Fruit fly (Drosophila melanogaster) whole organism, embryonic: ENCODE results near the gene Cont.

Experiments used
- Bgb ChIP-seq: fragments of 200-800 bp; sonication (Bioruptor generic); IDR thresholded peaks from 2 replicates; pipeline ENCODE4 v1.3.6; 2022; ENCODE audit warnings: missing biosample characterization, missing genetic modification characterization; ENCODE audit not compliant: partially characterized antibody
- CG11247 ChIP-seq: fragments of 200-800 bp; sonication (Bioruptor generic); IDR thresholded peaks from 2 replicates; pipeline ENCODE4 v1.3.6; 2022; ENCODE audit warnings: missing biosample characterization, missing genetic modification characterization
- CG12104 ChIP-seq: fragments of 200-800 bp; sonication (Bioruptor generic); optimal IDR thresholded peaks from 3 replicates; lab custom pipeline; 2016; ENCODE audit warnings: missing biosample characterization, missing genetic modification characterization
- CG12299 ChIP-seq: fragments of 200-800 bp; sonication (Bioruptor generic); optimal IDR thresholded peaks from 2 replicates; lab custom pipeline; 2018; ENCODE audit warnings: missing biosample characterization, mild to moderate bottlenecking, missing genetic modification characterization
- CG12769 ChIP-seq: fragments of 200-800 bp; sonication (Bioruptor generic); optimal IDR thresholded peaks from 2 replicates; lab custom pipeline; 2019; ENCODE audit warnings: missing biosample characterization, mild to moderate bottlenecking, missing genetic modification characterization, moderate library complexity
- CG12942 ChIP-seq: fragments of 200-800 bp; sonication (Bioruptor generic); optimal IDR thresholded peaks from 3 replicates; lab custom pipeline; 2016; ENCODE audit warnings: missing biosample characterization, missing genetic modification characterization
- CG14441 ChIP-seq: fragments of 200-800 bp; sonication (Bioruptor generic); IDR thresholded peaks from 2 replicates; pipeline ENCODE4 v1.3.6; 2022; ENCODE audit warnings: missing biosample characterization, missing genetic modification characterization
- CG1529 ChIP-seq: fragments of 200-800 bp; sonication (Bioruptor generic); optimal IDR thresholded peaks from 3 replicates; lab custom pipeline; 2018; ENCODE audit warnings: missing biosample characterization, missing genetic modification characterization
- CG1647 ChIP-seq: fragments of 200-800 bp; sonication (Bioruptor generic); optimal IDR thresholded peaks from 3 replicates; lab custom pipeline; 2016; ENCODE audit warnings: missing biosample characterization, missing genetic modification characterization
- CG16779 ChIP-seq: fragments of 200-800 bp; sonication (Bioruptor generic); IDR thresholded peaks from 2 replicates; pipeline ENCODE4 v1.3.6; 2022; ENCODE audit warnings: missing biosample characterization, missing genetic modification characterization
- CG17912 ChIP-seq: fragments of 200-800 bp; sonication (Bioruptor generic); optimal IDR thresholded peaks from 2 replicates; lab custom pipeline; 2018; ENCODE audit warnings: missing biosample characterization, mild to moderate bottlenecking, missing genetic modification characterization
- CG18764 ChIP-seq: fragments of 200-800 bp; sonication (Bioruptor generic); optimal IDR thresholded peaks from 3 replicates; lab custom pipeline; 2016; ENCODE audit warnings: missing biosample characterization, missing genetic modification characterization
- CG30403 ChIP-seq: fragments of 200-800 bp; sonication (Bioruptor generic); optimal IDR thresholded peaks from 3 replicates; lab custom pipeline; 2016; ENCODE audit warnings: missing biosample characterization, missing genetic modification characterization
- CG33213 ChIP-seq: fragments of 200-800 bp; sonication (Bioruptor generic); optimal IDR thresholded peaks from 3 replicates; lab custom pipeline; 2016; ENCODE audit warnings: missing biosample characterization, missing genetic modification characterization
- CG4404 ChIP-seq: fragments of 200-800 bp; sonication (Bioruptor generic); IDR thresholded peaks from 2 replicates; pipeline ENCODE4 v1.3.6; 2022; ENCODE audit warnings: missing biosample characterization, missing genetic modification characterization
- CG6654 ChIP-seq: fragments of 200-800 bp; sonication (Bioruptor generic); optimal IDR thresholded peaks from 2 replicates; lab custom pipeline; 2017; ENCODE audit warnings: missing biosample characterization, mild to moderate bottlenecking, missing genetic modification characterization
- CG6689 ChIP-seq: fragments of 200-800 bp; sonication (Bioruptor generic); IDR thresholded peaks from 2 replicates; pipeline ENCODE4 v1.3.6; 2022; ENCODE audit warnings: missing biosample characterization, missing genetic modification characterization
- CG7786 ChIP-seq: fragments of 200-800 bp; sonication (Bioruptor generic); optimal IDR thresholded peaks from 2 replicates; lab custom pipeline; 2016; ENCODE audit warnings: missing biosample characterization, missing genetic modification characterization
- CG7963 ChIP-seq: fragments of 200-800 bp; sonication (Bioruptor generic); IDR thresholded peaks from 3 replicates; pipeline ENCODE4 v1.3.6; 2022; ENCODE audit warnings: missing biosample characterization, missing genetic modification characterization; ENCODE audit not compliant: partially characterized antibody
- CG7987 ChIP-seq: fragments of 200-800 bp; sonication (Bioruptor generic); optimal IDR thresholded peaks from 2 replicates; lab custom pipeline; 2018; ENCODE audit warnings: missing biosample characterization, mild to moderate bottlenecking, missing genetic modification characterization, moderate library complexity
- CG9876 ChIP-seq: fragments of 200-800 bp; sonication (Bioruptor generic); optimal IDR thresholded peaks from 2 replicates; lab custom pipeline; 2016; ENCODE audit warnings: missing biosample characterization, missing genetic modification characterization
- Dll ChIP-seq: fragments of 200-800 bp; sonication (Bioruptor generic); IDR thresholded peaks from 4 replicates; pipeline ENCODE4 v1.3.6; 2022; ENCODE audit warnings: missing biosample characterization, missing genetic modification characterization; ENCODE audit not compliant: partially characterized antibody
- Dref ChIP-seq: fragments of 200-800 bp; sonication (Bioruptor generic); IDR thresholded peaks from 2 replicates; pipeline ENCODE4 v1.3.6; 2022; ENCODE audit warnings: missing biosample characterization, missing genetic modification characterization
- Ets65A ChIP-seq: fragments of 200-800 bp; sonication (Bioruptor generic); peaks from one replicate; lab custom pipeline; 2016; ENCODE audit warnings: missing biosample characterization, missing genetic modification characterization
- Fer1 ChIP-seq: fragments of 200-800 bp; sonication (Bioruptor generic); optimal IDR thresholded peaks from 2 replicates; lab custom pipeline; 2017; ENCODE audit warnings: missing biosample characterization, mild to moderate bottlenecking, missing genetic modification characterization
- Fer2 ChIP-seq: fragments of 200-800 bp; sonication (Bioruptor generic); optimal IDR thresholded peaks from 2 replicates; lab custom pipeline; 2018; ENCODE audit warnings: missing biosample characterization, mild to moderate bottlenecking, missing genetic modification characterization, moderate library complexity
- Fer3 ChIP-seq: fragments of 200-800 bp; sonication (Bioruptor generic); optimal IDR thresholded peaks from 2 replicates; lab custom pipeline; 2018; ENCODE audit warnings: missing biosample characterization, mild to moderate bottlenecking, missing genetic modification characterization, moderate library complexity
- Opbp ChIP-seq: fragments of 200-800 bp; sonication (Bioruptor generic); IDR thresholded peaks from 3 replicates; pipeline ENCODE4 v1.3.6; 2022; ENCODE audit warnings: missing biosample characterization, missing genetic modification characterization; ENCODE audit not compliant: partially characterized antibody
- Spps ChIP-seq: fragments of 200-800 bp; sonication (Bioruptor generic); optimal IDR thresholded peaks from 2 replicates; lab custom pipeline; 2018; ENCODE audit warnings: missing biosample characterization, mild to moderate bottlenecking, missing genetic modification characterization
- Sry-β ChIP-seq: fragments of 200-800 bp; sonication (Bioruptor generic); optimal IDR thresholded peaks from 2 replicates; lab custom pipeline; 2018; ENCODE audit warnings: missing biosample characterization, mild to moderate bottlenecking, missing genetic modification characterization, moderate library complexity
- aop ChIP-seq: fragments of 200-800 bp; sonication (Bioruptor generic); IDR thresholded peaks from 2 replicates; pipeline ENCODE4 v1.3.6; 2022; ENCODE audit warnings: missing biosample characterization, missing genetic modification characterization
- bcd ChIP-seq: fragments of 200-800 bp; sonication (Bioruptor generic); optimal IDR thresholded peaks from 2 replicates; lab custom pipeline; 2017; ENCODE audit warnings: missing biosample characterization, mild to moderate bottlenecking, missing genetic modification characterization
- cg ChIP-seq: fragments of 200-800 bp; sonication (Bioruptor generic); optimal IDR thresholded peaks from 3 replicates; lab custom pipeline; 2019; ENCODE audit warnings: missing biosample characterization, mild to moderate bottlenecking, missing genetic modification characterization, moderate library complexity
- corto ChIP-seq: fragments of 200-800 bp; sonication (Bioruptor generic); optimal IDR thresholded peaks from 2 replicates; lab custom pipeline; 2016; ENCODE audit warnings: missing biosample characterization, mild to moderate bottlenecking, missing genetic modification characterization, moderate library complexity
- croc ChIP-seq: fragments of 200-800 bp; sonication (Bioruptor generic); conservative IDR thresholded peaks from 3 replicates; pipeline ENCODE4 v1.3.6; 2022; ENCODE audit warnings: missing biosample characterization, missing genetic modification characterization
- danr ChIP-seq: fragments of 200-800 bp; sonication (Bioruptor generic); IDR thresholded peaks from 2 replicates; pipeline ENCODE4 v1.3.6; 2022; ENCODE audit warnings: missing biosample characterization, missing genetic modification characterization
- dati ChIP-seq: fragments of 200-800 bp; sonication (Bioruptor generic); IDR thresholded peaks from 2 replicates; pipeline ENCODE4 v1.3.6; 2022; ENCODE audit warnings: missing biosample characterization, missing genetic modification characterization
- exex ChIP-seq: fragments of 200-800 bp; sonication (Bioruptor generic); optimal IDR thresholded peaks from 4 replicates; lab custom pipeline; 2018; ENCODE audit warnings: missing biosample characterization, mild to moderate bottlenecking, missing genetic modification characterization, moderate library complexity
- ftz-f1 ChIP-seq: fragments of 200-800 bp; sonication (Bioruptor generic); optimal IDR thresholded peaks from 2 replicates; lab custom pipeline; 2016; ENCODE audit warnings: missing biosample characterization, missing genetic modification characterization
- gcm2 ChIP-seq: fragments of 200-800 bp; sonication (Bioruptor generic); optimal IDR thresholded peaks from 2 replicates; lab custom pipeline; 2016; ENCODE audit warnings: missing biosample characterization, missing genetic modification characterization
- gt ChIP-seq: fragments of 200-800 bp; sonication (Bioruptor generic); IDR thresholded peaks from 2 replicates; pipeline ENCODE4 v1.3.6; 2022; ENCODE audit warnings: missing biosample characterization, missing genetic modification characterization
- hth ChIP-seq: fragments of >200 bp; optimal IDR thresholded peaks from 2 replicates; lab custom pipeline; 2017; ENCODE audit warnings: inconsistent platforms
- klu ChIP-seq: fragments of 200-800 bp; sonication (Bioruptor generic); IDR thresholded peaks from 2 replicates; pipeline ENCODE4 v1.3.6; 2022; ENCODE audit warnings: missing biosample characterization, missing genetic modification characterization
- kni ChIP-seq: fragments of 200-800 bp; sonication (Bioruptor generic); optimal IDR thresholded peaks from 3 replicates; lab custom pipeline; 2017; ENCODE audit warnings: mild to moderate bottlenecking, missing biosample characterization, missing genetic modification reagents, missing genetic modification characterization
- mld ChIP-seq: fragments of 200-800 bp; sonication (Bioruptor generic); IDR thresholded peaks from 3 replicates; pipeline ENCODE4 v1.3.6; 2022; ENCODE audit warnings: missing biosample characterization, missing genetic modification characterization; ENCODE audit not compliant: partially characterized antibody
- phol ChIP-seq: fragments of 200-800 bp; sonication (Bioruptor generic); optimal IDR thresholded peaks from 3 replicates; lab custom pipeline; 2018; ENCODE audit warnings: missing biosample characterization, mild to moderate bottlenecking, missing genetic modification characterization, moderate library complexity
- pum ChIP-seq: fragments of 200-800 bp; sonication (Bioruptor generic); optimal IDR thresholded peaks from 2 replicates; lab custom pipeline; 2016; ENCODE audit warnings: missing biosample characterization, missing genetic modification characterization
- sens ChIP-seq: fragments of 200-800 bp; sonication (Bioruptor generic); peaks from one replicate; lab custom pipeline; 2016; ENCODE audit warnings: missing biosample characterization, missing genetic modification characterization
- slp2 ChIP-seq: fragments of 200-800 bp; sonication (Bioruptor generic); optimal IDR thresholded peaks from 2 replicates; lab custom pipeline; 2016; ENCODE audit warnings: missing biosample characterization, missing genetic modification characterization
- so ChIP-seq: fragments of 200-800 bp; sonication (Bioruptor generic); IDR thresholded peaks from 3 replicates; pipeline ENCODE4 v1.3.6; 2022; ENCODE audit warnings: missing biosample characterization, missing genetic modification characterization
- unc-4 ChIP-seq: fragments of 200-800 bp; sonication (Bioruptor generic); IDR thresholded peaks from 2 replicates; pipeline ENCODE4 v1.3.6; 2022; ENCODE audit warnings: missing biosample characterization, missing genetic modification characterization; ENCODE audit not compliant: partially characterized antibody
- zfh1 ChIP-seq: fragments of 200-800 bp; sonication (Bioruptor generic); IDR thresholded peaks from 3 replicates; pipeline ENCODE4 v1.3.6; 2022; ENCODE audit warnings: missing biosample characterization, missing genetic modification characterization

Gene Cont

DNA sequence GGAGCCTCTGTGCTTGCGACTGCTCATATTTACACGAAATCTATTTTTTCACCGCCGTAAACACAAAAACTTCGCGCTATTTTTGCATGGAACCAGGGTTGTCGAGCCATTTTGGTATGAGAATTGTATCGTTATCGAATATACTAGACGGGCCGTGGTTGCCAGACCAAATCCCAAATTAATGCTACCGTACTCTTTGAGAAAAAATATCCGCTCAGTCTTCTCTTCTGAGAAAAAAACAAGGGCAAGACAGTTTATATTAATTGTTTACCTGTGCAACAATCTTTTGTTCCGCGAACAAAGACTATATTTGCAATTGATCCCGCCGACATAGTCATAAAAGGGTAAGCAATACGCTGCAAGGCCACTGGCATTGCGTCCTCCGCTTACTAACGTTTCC lies 43.5 kb upstream of the Cont start, which contains the start of the genes Skp2 and CG1103 (continued):
- no peak for TF ChIP-seq Fer3 (tag; lab: Kevin White, UChicago)
- TF ChIP-seq gcm2, result no peak
- TF ChIP-seq pum (GFP tag; lab: Kevin White, UChicago), result no peak
- no peak for TF ChIP-seq so
- no peak for TF ChIP-seq klu (GFP tag; lab: Robert Waterston, UW)
- no peak for TF ChIP-seq CG30403 (GFP tag; lab: Kevin White, UChicago)
- TF ChIP-seq CG12769, result no peak
- no peak for TF ChIP-seq CG7987 (GFP tag; lab: Kevin White, UChicago)
- no peak for TF ChIP-seq dati (GFP tag; lab: Robert Waterston, UW)
- no peak for TF ChIP-seq CG17912 (GFP tag; lab: Kevin White, UChicago)
- TF ChIP-seq ftz-f1 (GFP tag; lab: Kevin White, UChicago), result peak; percentile 83
- TF ChIP-seq gt (GFP tag; lab: Robert Waterston, UW), result no peak
- TF ChIP-seq Dref (GFP tag; lab: Robert Waterston, UW), result peak; percentile 79
- no peak for TF ChIP-seq Sry-β (GFP tag; lab: Kevin White, UChicago)
- TF ChIP-seq hth (lab: Kevin White, UChicago), result no peak
- no peak for TF ChIP-seq CG6654
- TF ChIP-seq aop (GFP tag; lab: Robert Waterston, UW), result no peak
- no peak for TF ChIP-seq corto
- TF ChIP-seq sens (GFP tag; lab: Kevin White, UChicago), result peak; percentile 76
- no peak for TF ChIP-seq CG12942 (GFP tag; lab: Kevin White, UChicago)
- TF ChIP-seq CG1647, result no peak
- TF ChIP-seq CG14441 (GFP tag; lab: Robert Waterston, UW), result no peak
- no peak for TF ChIP-seq Spps (tag; lab: Kevin White, UChicago)
- TF ChIP-seq CG11247 (GFP tag; lab: Robert Waterston, UW), result no peak
- TF ChIP-seq cg (GFP tag; lab: Kevin White, UChicago), result no peak
- no peak for TF ChIP-seq Fer1 (GFP tag; lab: Kevin White, UChicago)
- TF ChIP-seq unc-4 (GFP tag; lab: Robert Waterston, UW), result no peak
- no peak for TF ChIP-seq CG7786 (GFP tag; lab: Kevin White, UChicago)
- no peak for TF ChIP-seq CG12299 (tag; lab: Kevin White, UChicago)
- no peak for TF ChIP-seq Fer2 (tag; lab: Kevin White, UChicago)
- 0 out of 3 replicates have a peak, but pooled peaks have one; percentile 39 for TF ChIP-seq CG7963 (GFP tag; lab: Robert Waterston, UW)
- no peak for TF ChIP-seq CG6689 (GFP tag; lab: Robert Waterston, UW)
- TF ChIP-seq Dll (GFP tag; lab: Robert Waterston, UW), result peak; percentile 46; the same call in 2 of the 4 replicates
- peak; percentile 37 for TF ChIP-seq phol (tag; lab: Kevin White, UChicago)
- no peak for TF ChIP-seq kni (GFP tag; lab: Kevin White, UChicago)
- no peak for TF ChIP-seq CG18764 (GFP tag; lab: Kevin White, UChicago)
- TF ChIP-seq Opbp, result peak; percentile 60
- 0 out of 3 replicates have a peak, but pooled peaks have one; percentile 46 for TF ChIP-seq mld (GFP tag; lab: Robert Waterston, UW)
- TF ChIP-seq CG16779, result no peak
- TF ChIP-seq exex (tag; lab: Kevin White, UChicago), result no peak
- no peak for TF ChIP-seq Ets65A (GFP tag; lab: Kevin White, UChicago)
- TF ChIP-seq CG33213, result peak; percentile 26
- TF ChIP-seq CG12104 (GFP tag; lab: Kevin White, UChicago), result no peak
- TF ChIP-seq CG9876 (GFP tag; lab: Kevin White, UChicago), result no peak
- TF ChIP-seq danr (GFP tag; lab: Robert Waterston, UW), result no peak
- no peak for TF ChIP-seq slp2 (GFP tag; lab: Kevin White, UChicago)
- TF ChIP-seq croc (GFP tag; lab: Robert Waterston, UW), result no peak
- TF ChIP-seq Bgb, result peak; percentile 54
- TF ChIP-seq zfh1 (GFP tag; lab: Robert Waterston, UW), result no peak
- no peak for TF ChIP-seq CG1529 (GFP tag; lab: Kevin White, UChicago)
- no peak for TF ChIP-seq bcd
- TF ChIP-seq CG4404, result no peak
